Worm (Caenorhabditis elegans) whole organism, L4 larva: ENCODE results near the gene C49C3.15.

Experiments
- T20F7.1 ChIP-seq: fragments of 200-800 bp; sonication (Bioruptor generic); optimal IDR thresholded peaks from 2 replicates; lab custom pipeline; 2018; ENCODE audit warnings: mild to moderate bottlenecking, missing genetic modification characterization, missing compliant biosample characterization
- fkh-10 ChIP-seq: fragments of 150-350 bp; optimal IDR thresholded peaks from 2 replicates; lab custom pipeline; 2014; ENCODE audit warnings: missing biosample characterization, missing genetic modification reagents, missing genetic modification characterization
- lin-1 ChIP-seq: fragments of 200-800 bp; sonication (Bioruptor generic); IDR thresholded peaks from 2 replicates; pipeline ENCODE4 v1.3.6; 2022; ENCODE audit warnings: missing genetic modification reagents, missing genetic modification characterization, missing compliant biosample characterization
- pha-4 ChIP-seq, 2 experiments: fragments of 150-350 bp in 1 of 2; fragments of 200-800 bp in 1 of 2; sonication (Bioruptor generic) in 1 of 2; IDR thresholded peaks in 1 of 2; optimal IDR thresholded peaks in 1 of 2; 2 replicates each; pipeline versions ENCODE4 v1.3.6 to Lab custom; 2014 to 2022; ENCODE audit warnings: missing genetic modification characterization in 2 of 2, missing genetic modification reagents in 2 of 2, missing biosample characterization in 1 of 2, missing compliant biosample characterization in 1 of 2

DNA sequence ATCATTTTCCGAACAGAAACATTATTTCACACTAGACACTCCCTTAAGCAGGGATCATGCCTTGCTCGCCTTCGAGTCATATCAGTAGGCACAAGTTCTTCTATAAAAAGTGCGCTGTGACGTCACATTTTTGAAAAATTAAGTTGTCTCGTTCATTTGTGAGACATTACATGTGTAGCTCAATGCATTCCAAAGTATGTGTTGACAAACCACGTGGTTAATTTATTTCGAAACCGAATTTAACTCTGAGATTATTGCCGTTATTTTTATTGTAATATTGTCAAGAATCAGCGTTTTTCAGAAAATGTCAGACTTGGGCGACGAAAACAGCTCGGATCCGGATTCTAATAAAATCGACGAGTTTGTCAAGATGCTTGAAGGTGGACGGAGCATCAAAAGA, 39.5 kb upstream of the C49C3.15 start, which contains the start of gene T28F3.5:
- TF ChIP-seq pha-4 (GFP tag; IDR thresholded peaks at IDR 0.05; lab: Robert Waterston, UW): no peak
- no peak for TF ChIP-seq pha-4 (tag; optimal IDR thresholded peaks at IDR 0.05; lab: Kevin White, UChicago)
- no peak for TF ChIP-seq fkh-10 (GFP tag; lab: Kevin White, UChicago)
- no peak for TF ChIP-seq lin-1 (GFP tag; lab: Robert Waterston, UW)
- no peak for TF ChIP-seq T20F7.1 (GFP tag; lab: Kevin White, UChicago)
